Fruit fly (Drosophila melanogaster): Measurements from ENCODE around the gene p38a.

Gene p38a

dm6 chr3R:24106059-24106631 lies 46.0 kb downstream of the p38a start (continued):
- TF ChIP-seq Aef1 (GFP tag; IDR thresholded peaks at IDR 0.05) (no peak), ab (GFP tag; optimal IDR thresholded peaks at IDR 0.05) (no peak), Mrtf (GFP tag; IDR thresholded peaks at IDR 0.05) (no peak), nerfin-1 (tag; optimal IDR thresholded peaks at IDR 0.05) (peak; percentile 92), gem (tag; optimal IDR thresholded peaks at IDR 0.05) (peak; percentile 51), slp2 (GFP tag; optimal IDR thresholded peaks at IDR 0.05) (no peak), Dek (tag; optimal IDR thresholded peaks at IDR 0.05) (peak; percentile 11), Adf1 (GFP tag; IDR thresholded peaks at IDR 0.05) (no peak), rib (GFP tag; IDR thresholded peaks at IDR 0.05) (no peak), tio (GFP tag; optimal IDR thresholded peaks at IDR 0.05) (peak; percentile 7), Hr3 (GFP tag; optimal IDR thresholded peaks at IDR 0.05) (peak; percentile 21), Atf6 (GFP tag; IDR thresholded peaks at IDR 0.05) (no peak), H2.0 (GFP tag; IDR thresholded peaks at IDR 0.05) (no peak), Tbp (GFP tag; optimal IDR thresholded peaks at IDR 0.05) (no peak), CG10431 (GFP tag; optimal IDR thresholded peaks at IDR 0.05) (no peak), Side (GFP tag; optimal IDR thresholded peaks at IDR 0.05) (peak; percentile 26), CG8924 (tag; optimal IDR thresholded peaks at IDR 0.05) (no peak), cwo (GFP tag; optimal IDR thresholded peaks at IDR 0.05) (peak; percentile 63), mam (GFP tag; optimal IDR thresholded peaks at IDR 0.05) (peak; percentile 24), CG14667 (GFP tag; IDR thresholded peaks at IDR 0.05) (no peak), CG43689 (GFP tag; IDR thresholded peaks at IDR 0.05) (no peak), Max (GFP tag; optimal IDR thresholded peaks at IDR 0.05) (peak; percentile 41), TFAM (GFP tag; optimal IDR thresholded peaks at IDR 0.05) (no peak), zen2 (GFP tag; IDR thresholded peaks at IDR 0.05; ENCODE audit: partially characterized antibody) (no peak), Oaz (GFP tag; IDR thresholded peaks at IDR 0.05) (no peak), CG12236 (GFP tag; optimal IDR thresholded peaks at IDR 0.05) (no peak), CG1024 (GFP tag; IDR thresholded peaks at IDR 0.05) (no peak), sens (GFP tag) (peak; percentile 91), Blimp-1 (GFP tag; optimal IDR thresholded peaks at IDR 0.05) (peak; percentile 48), Sry-β (GFP tag; optimal IDR thresholded peaks at IDR 0.05) (no peak), br (optimal IDR thresholded peaks at IDR 0.05) (no peak), CG12391 (tag; optimal IDR thresholded peaks at IDR 0.05) (peak; percentile 57), sc (optimal IDR thresholded peaks at IDR 0.05) (no peak), sc (GFP tag; optimal IDR thresholded peaks at IDR 0.05) (no peak), ci (GFP tag; IDR thresholded peaks at IDR 0.05) (no peak), CG2202 (tag; optimal IDR thresholded peaks at IDR 0.05) (no peak), CG6689 (GFP tag; IDR thresholded peaks at IDR 0.05) (no peak), tll (GFP tag; optimal IDR thresholded peaks at IDR 0.05) (no peak), sisA (GFP tag; IDR thresholded peaks at IDR 0.05) (no peak), Usf (GFP tag; optimal IDR thresholded peaks at IDR 0.05) (no peak), Mad (GFP tag; optimal IDR thresholded peaks at IDR 0.05) (peak; percentile 49), bowl (GFP tag; IDR thresholded peaks at IDR 0.05) (no peak), Hsf (GFP tag; optimal IDR thresholded peaks at IDR 0.05) (peak; percentile 51), Dad (GFP tag; optimal IDR thresholded peaks at IDR 0.05) (peak; percentile 45), HLHmδ (GFP tag; optimal IDR thresholded peaks at IDR 0.05) (no peak), MTF-1 (GFP tag; optimal IDR thresholded peaks at IDR 0.05; ENCODE audit: borderline replicate concordance) (no peak), PHDP (tag; optimal IDR thresholded peaks at IDR 0.05) (peak; percentile 64), CG17328 (GFP tag; IDR thresholded peaks at IDR 0.05) (no peak), gsb (GFP tag; IDR thresholded peaks at IDR 0.05) (no peak), Scr (GFP tag; IDR thresholded peaks at IDR 0.05; ENCODE audit: partially characterized antibody) (no peak), Doc2 (GFP tag; IDR thresholded peaks at IDR 0.05) (no peak), CG8281 (tag; optimal IDR thresholded peaks at IDR 0.05) (no peak)
